Fruit fly (Drosophila melanogaster): ENCODE data around the gene CG18530.

CG18530 gene

DNA sequence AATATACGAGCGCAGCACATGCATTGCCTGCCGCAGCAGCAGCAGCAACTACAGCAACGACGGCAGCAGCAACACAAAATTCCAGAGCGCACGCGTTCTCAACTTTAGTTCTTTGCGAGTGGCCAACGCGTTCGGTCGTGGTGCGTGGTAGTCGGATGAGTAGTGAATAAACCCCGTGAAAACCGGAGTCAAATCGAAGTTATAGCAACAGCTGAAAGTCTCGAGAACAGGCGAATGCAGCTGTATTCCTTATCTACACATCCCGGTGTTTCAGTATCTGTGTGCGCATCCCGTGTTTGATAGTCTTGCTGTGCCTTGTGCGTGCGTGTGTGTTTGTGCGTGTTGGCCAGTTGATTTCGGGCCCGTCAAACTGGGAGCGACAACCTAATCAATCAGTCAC, 14.8 kb downstream of the CG18530 start, which contains the start of gene Dtg (continued):
- TF ChIP-seq CG3847 (GFP tag; IDR thresholded peaks at IDR 0.05) (no peak), CG15514 (GFP tag; optimal IDR thresholded peaks at IDR 0.05) (no peak), wdn (GFP tag; IDR thresholded peaks at IDR 0.05) (no peak), usp (GFP tag; optimal IDR thresholded peaks at IDR 0.05) (no peak), fd3F (GFP tag; optimal IDR thresholded peaks at IDR 0.05) (no peak), GATAe (GFP tag; conservative IDR thresholded peaks at IDR 0.05) (no peak), C15 (GFP tag; IDR thresholded peaks at IDR 0.05) (no peak), hbn (GFP tag; IDR thresholded peaks at IDR 0.05; ENCODE audit: partially characterized antibody) (no peak), Lpt (GFP tag; optimal IDR thresholded peaks at IDR 0.05) (no peak), Ets97D (GFP tag; optimal IDR thresholded peaks at IDR 0.05) (no peak), CG17385 (GFP tag; optimal IDR thresholded peaks at IDR 0.05) (no peak), Oli (tag; optimal IDR thresholded peaks at IDR 0.05) (no peak), HLH54F (GFP tag; optimal IDR thresholded peaks at IDR 0.05) (no peak), CrebB (tag; optimal IDR thresholded peaks at IDR 0.05) (no peak), bcd (GFP tag; optimal IDR thresholded peaks at IDR 0.05) (no peak), kah (GFP tag; optimal IDR thresholded peaks at IDR 0.05) (no peak), CG13775 (GFP tag; optimal IDR thresholded peaks at IDR 0.05) (no peak), CG5953 (GFP tag; IDR thresholded peaks at IDR 0.05) (no peak), CG3726 (GFP tag; IDR thresholded peaks at IDR 0.05) (no peak), CG13894 (tag; optimal IDR thresholded peaks at IDR 0.05) (no peak), CG9797 (GFP tag; optimal IDR thresholded peaks at IDR 0.05) (no peak), ash1 (GFP tag; optimal IDR thresholded peaks at IDR 0.05) (no peak), CG11504 (tag; optimal IDR thresholded peaks at IDR 0.05) (peak; percentile 5), D19A (tag; optimal IDR thresholded peaks at IDR 0.05) (no peak), fd96Cb (tag; optimal IDR thresholded peaks at IDR 0.05) (no peak), gem (tag; optimal IDR thresholded peaks at IDR 0.05) (no peak), CG7745 (tag; optimal IDR thresholded peaks at IDR 0.05) (no peak), CG5245 (GFP tag; optimal IDR thresholded peaks at IDR 0.05) (no peak), Dek (tag; optimal IDR thresholded peaks at IDR 0.05) (no peak), crp (GFP tag; optimal IDR thresholded peaks at IDR 0.05) (peak in 1 of 2 experiments; percentile 14), sug (tag; optimal IDR thresholded peaks at IDR 0.05) (no peak), twi (tag; optimal IDR thresholded peaks at IDR 0.05) (peak; percentile 70), CG32772 (GFP tag; IDR thresholded peaks at IDR 0.05) (no peak), HLHmδ (GFP tag; optimal IDR thresholded peaks at IDR 0.05) (peak; percentile 82), pum (GFP tag; optimal IDR thresholded peaks at IDR 0.05) (no peak), sim (GFP tag; IDR thresholded peaks at IDR 0.05) (no peak), ems (GFP tag; optimal IDR thresholded peaks at IDR 0.05) (no peak), CTCF (GFP tag; optimal IDR thresholded peaks at IDR 0.05) (no peak), CG9437 (GFP tag; optimal IDR thresholded peaks at IDR 0.05) (no peak), CG11695 (GFP tag; IDR thresholded peaks at IDR 0.05) (no peak), grau (tag; optimal IDR thresholded peaks at IDR 0.05) (no peak), croc (GFP tag; conservative IDR thresholded peaks at IDR 0.05) (no peak), Fer2 (tag; optimal IDR thresholded peaks at IDR 0.05) (no peak), pros (GFP tag; optimal IDR thresholded peaks at IDR 0.05) (peak; percentile 65), Med (GFP tag) (peak; percentile 77), inv (GFP tag; IDR thresholded peaks at IDR 0.05; ENCODE audit: partially characterized antibody) (no peak), CG14860 (GFP tag; IDR thresholded peaks at IDR 0.05; ENCODE audit: partially characterized antibody) (no peak), esg (GFP tag; conservative IDR thresholded peaks at IDR 0.05) (no peak), lbe (GFP tag; optimal IDR thresholded peaks at IDR 0.05) (no peak), trem (tag; optimal IDR thresholded peaks at IDR 0.05) (no peak), CG4617 (GFP tag; optimal IDR thresholded peaks at IDR 0.05; ENCODE audit: borderline replicate concordance) (no peak), bsh (GFP tag; optimal IDR thresholded peaks at IDR 0.05) (no peak)

Data from whole organism, embryonic.